Worm (Caenorhabditis elegans): ENCODE data around the gene Y50E8A.12.

The Y50E8A.12 gene

ce11 chrV:14784160-14784774 lies at the start of gene Y50E8A.12:
Y50E8A.12 (minus strand) TSS chrV:14784210.
- TF ChIP-seq lin-15B (tag; optimal IDR thresholded peaks at IDR 0.05) (no peak), hlh-17 (GFP tag; optimal IDR thresholded peaks at IDR 0.05; ENCODE audit: borderline replicate concordance) (no peak)

- TF ChIP-seq ceh-88 (GFP tag; IDR thresholded peaks at IDR 0.05) (no peak), lin-35 (GFP tag; optimal IDR thresholded peaks at IDR 0.05) (peak in 1 of 2 experiments; percentile 40), lin-15B (tag; optimal IDR thresholded peaks at IDR 0.05) (no peak), nhr-77 (tag; optimal IDR thresholded peaks at IDR 0.05) (no peak), C34B4.2 (tag; optimal IDR thresholded peaks at IDR 0.05) (no peak), swsn-7 (tag; optimal IDR thresholded peaks at IDR 0.05) (peak; percentile 15), rnt-1 (tag; optimal IDR thresholded peaks at IDR 0.05) (no peak), fkh-8 (tag; optimal IDR thresholded peaks at IDR 0.05) (peak; percentile 34), zip-4 (GFP tag; optimal IDR thresholded peaks at IDR 0.05) (no peak), elt-3 (tag; optimal IDR thresholded peaks at IDR 0.05) (no peak), efl-1 (optimal IDR thresholded peaks at IDR 0.05) (peak; percentile 8 to 10), efl-1 (GFP tag; optimal IDR thresholded peaks at IDR 0.05 in 1 of 2) (peak in 1 of 2 experiments; percentile 45), sptf-1 (tag; optimal IDR thresholded peaks at IDR 0.05) (no peak), hpl-2 (GFP tag; optimal IDR thresholded peaks at IDR 0.05) (no peak), egl-13 (tag; optimal IDR thresholded peaks at IDR 0.05) (no peak), dpl-1 (GFP tag; optimal IDR thresholded peaks at IDR 0.05) (peak in 1 of 3 experiments; percentile 11), ztf-11 (tag; optimal IDR thresholded peaks at IDR 0.05) (peak in 1 of 2 experiments; percentile 5), mab-9 (GFP tag; IDR thresholded peaks at IDR 0.05) (no peak), nhr-71 (tag; optimal IDR thresholded peaks at IDR 0.05) (peak; percentile 30), tlp-1 (tag; optimal IDR thresholded peaks at IDR 0.05) (no peak), nhr-84 (tag; optimal IDR thresholded peaks at IDR 0.05) (no peak), hlh-17 (GFP tag; optimal IDR thresholded peaks at IDR 0.05; ENCODE audit: borderline replicate concordance) (no peak), tbx-2 (tag; optimal IDR thresholded peaks at IDR 0.05) (peak; percentile 53), C04F5.9 (tag; optimal IDR thresholded peaks at IDR 0.05) (no peak), elt-2 (tag; optimal IDR thresholded peaks at IDR 0.05) (no peak), jun-1 (tag; optimal IDR thresholded peaks at IDR 0.05) (no peak), alr-1 (tag; optimal IDR thresholded peaks at IDR 0.05; ENCODE audit: borderline replicate concordance) (no peak), vab-15 (tag; optimal IDR thresholded peaks at IDR 0.05) (no peak), lir-3 (tag; optimal IDR thresholded peaks at IDR 0.05; ENCODE audit: poor library complexity) (no peak), dsc-1 (tag; optimal IDR thresholded peaks at IDR 0.05) (no peak), nhr-90 (tag; optimal IDR thresholded peaks at IDR 0.05; ENCODE audit: poor library complexity) (no peak), nhr-12 (tag; optimal IDR thresholded peaks at IDR 0.05) (no peak), snu-23 (GFP tag; optimal IDR thresholded peaks at IDR 0.05) (peak; percentile 21), ama-1 (optimal IDR thresholded peaks at IDR 0.05) (no peak), pag-3 (tag; optimal IDR thresholded peaks at IDR 0.05; ENCODE audit: borderline replicate concordance, insufficient read depth) (no peak), mdl-1 (tag; optimal IDR thresholded peaks at IDR 0.05) (no peak), xbp-1 (tag; optimal IDR thresholded peaks at IDR 0.05) (no peak), mef-2 (tag; optimal IDR thresholded peaks at IDR 0.05) (no peak), unc-30 (tag; optimal IDR thresholded peaks at IDR 0.05) (no peak), pqm-1 (tag; optimal IDR thresholded peaks at IDR 0.05) (no peak), isw-1 (GFP tag; IDR thresholded peaks at IDR 0.05) (peak; percentile 39; the same call in 1 of the 2 replicates), nhr-76 (tag; optimal IDR thresholded peaks at IDR 0.05) (no peak), Y116A8C.19 (tag; optimal IDR thresholded peaks at IDR 0.05; ENCODE audit: borderline replicate concordance) (no peak), ces-1 (GFP tag; optimal IDR thresholded peaks at IDR 0.05) (no peak), lin-14 (GFP tag; optimal IDR thresholded peaks at IDR 0.05) (peak; percentile 88), lsy-2 (tag; optimal IDR thresholded peaks at IDR 0.05) (peak in 1 of 2 experiments; percentile 22), nhr-11 (tag; optimal IDR thresholded peaks at IDR 0.05) (no peak), unc-62 (GFP tag; optimal IDR thresholded peaks at IDR 0.05) (no peak), nhr-20 (tag; optimal IDR thresholded peaks at IDR 0.05) (no peak)
Measured at ce11 chrV:14833219-14833618, 49.2 kb upstream of the Y50E8A.12 start.
